Fruit fly (Drosophila melanogaster): ENCODE results near the gene CG3847.
A peak's percentile ranks its signal among the peaks of the same experiment; 100 is the strongest.

Gene CG3847

DNA sequence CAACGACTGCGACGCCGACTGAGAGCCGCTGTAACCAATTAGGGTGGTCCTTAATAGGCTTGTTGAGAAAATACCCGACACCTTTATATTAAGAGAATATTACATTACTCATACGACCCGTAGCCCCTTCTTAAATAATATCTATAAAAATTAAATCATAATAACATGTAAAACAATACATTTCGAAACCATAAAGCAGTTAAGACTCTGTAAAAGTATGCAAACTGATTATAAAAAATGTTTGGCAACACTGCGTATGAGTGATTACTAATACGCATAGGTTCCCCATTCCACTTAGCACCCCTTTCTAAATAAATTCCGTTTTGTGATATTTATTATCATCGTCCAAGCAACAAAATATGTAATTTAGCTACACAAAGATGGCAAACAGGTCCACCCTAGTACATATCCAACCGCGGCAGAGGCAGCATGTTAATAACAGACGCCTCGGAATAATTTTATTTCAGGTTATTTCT is 6.3 kb upstream of the CG3847 start (continued):
- TF ChIP-seq lilli (GFP tag; optimal IDR thresholded peaks at IDR 0.05) (peak; percentile 52), Asciz (GFP tag; optimal IDR thresholded peaks at IDR 0.05) (peak; percentile 70), Gsc (GFP tag; IDR thresholded peaks at IDR 0.05) (no peak), hkb (optimal IDR thresholded peaks at IDR 0.05) (no peak), hkb (GFP tag; IDR thresholded peaks at IDR 0.05) (peak; percentile 64; the same call in 1 of the 2 replicates), CG18764 (GFP tag; optimal IDR thresholded peaks at IDR 0.05) (peak; percentile 38), wek (GFP tag; optimal IDR thresholded peaks at IDR 0.05) (peak; percentile 5), dan (GFP tag; IDR thresholded peaks at IDR 0.05) (no peak), lmd (GFP tag; IDR thresholded peaks at IDR 0.05) (peak; percentile 58), nau (GFP tag; optimal IDR thresholded peaks at IDR 0.05) (peak; percentile 81), CG2678 (tag; optimal IDR thresholded peaks at IDR 0.05) (peak; percentile 93), Fer1 (GFP tag; optimal IDR thresholded peaks at IDR 0.05) (peak; percentile 86), Antp (GFP tag; optimal IDR thresholded peaks at IDR 0.05) (peak; percentile 3), CG15479 (GFP tag; optimal IDR thresholded peaks at IDR 0.05) (no peak), jumu (GFP tag; optimal IDR thresholded peaks at IDR 0.05) (peak; percentile 14), her (GFP tag; optimal IDR thresholded peaks at IDR 0.05) (peak; percentile 9), CG10147 (GFP tag; optimal IDR thresholded peaks at IDR 0.05) (peak; percentile 91), CG6689 (GFP tag; IDR thresholded peaks at IDR 0.05) (peak; percentile 73), abd-A (tag; optimal IDR thresholded peaks at IDR 0.05) (no peak), CG8765 (GFP tag; IDR thresholded peaks at IDR 0.05) (no peak), MBD-R2 (GFP tag; IDR thresholded peaks at IDR 0.05) (no peak; the same call in 1 of the 2 replicates), CG5953 (GFP tag; IDR thresholded peaks at IDR 0.05) (no peak), Eip74EF (GFP tag; optimal IDR thresholded peaks at IDR 0.05) (peak in 1 of 2 experiments; percentile 83), Dfd (GFP tag; optimal IDR thresholded peaks at IDR 0.05) (no peak), CG9609 (GFP tag; optimal IDR thresholded peaks at IDR 0.05) (no peak), prd (optimal IDR thresholded peaks at IDR 0.05) (no peak), prd (GFP tag; IDR thresholded peaks at IDR 0.05) (no peak; the same call in 1 of the 3 replicates), Scr (GFP tag; IDR thresholded peaks at IDR 0.05; ENCODE audit: partially characterized antibody) (no peak), Hr39 (optimal IDR thresholded peaks at IDR 0.05) (no peak), MESR4 (GFP tag; optimal IDR thresholded peaks at IDR 0.05) (no peak), TFAM (GFP tag; optimal IDR thresholded peaks at IDR 0.05) (no peak), mirr (GFP tag; optimal IDR thresholded peaks at IDR 0.05) (peak; percentile 42), CG12744 (GFP tag; optimal IDR thresholded peaks at IDR 0.05) (no peak), slou (GFP tag; optimal IDR thresholded peaks at IDR 0.05) (no peak), ato (GFP tag; IDR thresholded peaks at IDR 0.05; ENCODE audit: partially characterized antibody) (no peak), row (GFP tag; IDR thresholded peaks at IDR 0.05) (peak; percentile 69; the same call in 2 of the 3 replicates), kah (GFP tag; optimal IDR thresholded peaks at IDR 0.05) (peak; percentile 51), CG16815 (GFP tag; optimal IDR thresholded peaks at IDR 0.05) (peak; percentile 43), bigmax (GFP tag; optimal IDR thresholded peaks at IDR 0.05) (no peak), cas (GFP tag; IDR thresholded peaks at IDR 0.05) (no peak), Nf-YA (GFP tag; IDR thresholded peaks at IDR 0.05) (no peak), CG12769 (tag; optimal IDR thresholded peaks at IDR 0.05) (peak; percentile 39), CG8089 (GFP tag; optimal IDR thresholded peaks at IDR 0.05) (no peak), run (tag; optimal IDR thresholded peaks at IDR 0.05) (peak; percentile 61), vfl (GFP tag; optimal IDR thresholded peaks at IDR 0.05) (peak; percentile 22), nmo (GFP tag; optimal IDR thresholded peaks at IDR 0.05) (peak; percentile 82), CG3163 (GFP tag; optimal IDR thresholded peaks at IDR 0.05) (no peak), tx (GFP tag; optimal IDR thresholded peaks at IDR 0.05) (no peak), Myb (GFP tag; optimal IDR thresholded peaks at IDR 0.05) (no peak), kay (GFP tag; optimal IDR thresholded peaks at IDR 0.05) (no peak), sc (optimal IDR thresholded peaks at IDR 0.05) (no peak), sc (GFP tag; optimal IDR thresholded peaks at IDR 0.05) (peak; percentile 54)
